Fruit fly (Drosophila melanogaster) whole organism, embryonic: ENCODE results near the gene CG4004.

Experiments
- Ada2b ChIP-seq: fragments of 200-800 bp; sonication (Bioruptor generic); IDR thresholded peaks from 2 replicates; pipeline ENCODE4 v1.3.6; 2022; ENCODE audit warnings: missing biosample characterization, missing genetic modification characterization
- Atf3 ChIP-seq: fragments of 200-800 bp; sonication (Bioruptor generic); optimal IDR thresholded peaks from 3 replicates; lab custom pipeline; 2016; ENCODE audit warnings: missing biosample characterization, missing genetic modification characterization
- BtbVII ChIP-seq: fragments of 200-800 bp; sonication (Bioruptor generic); optimal IDR thresholded peaks from 3 replicates; lab custom pipeline; 2017; ENCODE audit warnings: missing biosample characterization, mild to moderate bottlenecking, missing genetic modification characterization
- C15 ChIP-seq: fragments of 200-800 bp; sonication (Bioruptor generic); IDR thresholded peaks from 3 replicates; pipeline ENCODE4 v1.3.6; 2022; ENCODE audit warnings: missing biosample characterization, missing genetic modification characterization
- CG11456 ChIP-seq: fragments of 200-800 bp; sonication (Bioruptor generic); IDR thresholded peaks from 3 replicates; pipeline ENCODE4 v1.3.6; 2022; ENCODE audit warnings: missing biosample characterization, missing genetic modification characterization
- CG15479 ChIP-seq: fragments of 200-800 bp; sonication (Bioruptor generic); optimal IDR thresholded peaks from 3 replicates; lab custom pipeline; 2019; ENCODE audit warnings: missing biosample characterization, mild to moderate bottlenecking, missing genetic modification characterization, moderate library complexity
- CG17186 ChIP-seq: fragments of 200-800 bp; sonication (Bioruptor generic); optimal IDR thresholded peaks from 3 replicates; lab custom pipeline; 2017; ENCODE audit warnings: missing biosample characterization, missing genetic modification reagents, missing genetic modification characterization
- CG18011 ChIP-seq: fragments of 200-800 bp; sonication (Bioruptor generic); optimal IDR thresholded peaks from 2 replicates; lab custom pipeline; 2017; ENCODE audit warnings: missing biosample characterization, missing genetic modification characterization, mild to moderate bottlenecking, moderate library complexity, missing genotype
- CG18764 ChIP-seq: fragments of 200-800 bp; sonication (Bioruptor generic); optimal IDR thresholded peaks from 3 replicates; lab custom pipeline; 2016; ENCODE audit warnings: missing biosample characterization, missing genetic modification characterization
- CG2120 ChIP-seq: fragments of 200-800 bp; sonication (Bioruptor generic); optimal IDR thresholded peaks from 3 replicates; lab custom pipeline; 2016; ENCODE audit warnings: missing biosample characterization, missing genetic modification characterization
- CG2875 ChIP-seq: fragments of 200-800 bp; sonication (Bioruptor generic); optimal IDR thresholded peaks from 2 replicates; lab custom pipeline; 2017; ENCODE audit warnings: missing biosample characterization, mild to moderate bottlenecking, missing genetic modification characterization, missing genetic modification reagents
- CG33557 ChIP-seq: fragments of 200-800 bp; sonication (Bioruptor generic); optimal IDR thresholded peaks from 2 replicates; lab custom pipeline; 2019; ENCODE audit warnings: missing biosample characterization, mild to moderate bottlenecking, missing genetic modification characterization, moderate library complexity
- CG5180 ChIP-seq: fragments of 200-800 bp; sonication (Bioruptor generic); optimal IDR thresholded peaks from 3 replicates; lab custom pipeline; 2017; ENCODE audit warnings: missing biosample characterization, missing genetic modification characterization, mild to moderate bottlenecking, moderate library complexity, missing genetic modification reagents
- CG7786 ChIP-seq: fragments of 200-800 bp; sonication (Bioruptor generic); optimal IDR thresholded peaks from 2 replicates; lab custom pipeline; 2016; ENCODE audit warnings: missing biosample characterization, missing genetic modification characterization
- CG7963 ChIP-seq: fragments of 200-800 bp; sonication (Bioruptor generic); IDR thresholded peaks from 3 replicates; pipeline ENCODE4 v1.3.6; 2022; ENCODE audit warnings: missing biosample characterization, missing genetic modification characterization; ENCODE audit not compliant: partially characterized antibody
- CG8290 ChIP-seq, 3 experiments: fragments of 200-800 bp; sonication (Bioruptor generic); optimal IDR thresholded peaks; 2 replicates each; lab custom pipeline; 2016 to 2019; ENCODE audit warnings: missing biosample characterization in 3 of 3, missing genetic modification characterization in 3 of 3, mild to moderate bottlenecking in 2 of 3, moderate library complexity in 1 of 3
- CG8388 ChIP-seq: fragments of 200-800 bp; sonication (Bioruptor generic); optimal IDR thresholded peaks from 2 replicates; lab custom pipeline; 2019; ENCODE audit warnings: missing biosample characterization, mild to moderate bottlenecking, missing genetic modification characterization, moderate library complexity
- CG9876 ChIP-seq: fragments of 200-800 bp; sonication (Bioruptor generic); optimal IDR thresholded peaks from 2 replicates; lab custom pipeline; 2016; ENCODE audit warnings: missing biosample characterization, missing genetic modification characterization
- CTCF ChIP-seq: fragments of 200-800 bp; sonication (Bioruptor generic); optimal IDR thresholded peaks from 2 replicates; lab custom pipeline; 2017; ENCODE audit warnings: missing biosample characterization, mild to moderate bottlenecking, missing genetic modification characterization, moderate library complexity
- Camta ChIP-seq: fragments of 200-800 bp; sonication (Bioruptor generic); optimal IDR thresholded peaks from 2 replicates; lab custom pipeline; 2016; ENCODE audit warnings: missing biosample characterization, missing genetic modification characterization
- Doc2 ChIP-seq: fragments of 200-800 bp; sonication (Bioruptor generic); IDR thresholded peaks from 2 replicates; pipeline ENCODE4 v1.3.6; 2022; ENCODE audit warnings: missing biosample characterization, missing genetic modification characterization
- Fer2 ChIP-seq: fragments of 200-800 bp; sonication (Bioruptor generic); optimal IDR thresholded peaks from 2 replicates; lab custom pipeline; 2018; ENCODE audit warnings: missing biosample characterization, mild to moderate bottlenecking, missing genetic modification characterization, moderate library complexity
- Gug ChIP-seq: fragments of 200-800 bp; sonication (Bioruptor generic); IDR thresholded peaks from 4 replicates; pipeline ENCODE4 v1.3.6; 2022; ENCODE audit warnings: missing biosample characterization, missing genetic modification characterization
- H15 ChIP-seq: fragments of 200-800 bp; sonication (Bioruptor generic); IDR thresholded peaks from 3 replicates; pipeline ENCODE4 v1.3.6; 2022; ENCODE audit warnings: missing biosample characterization, missing genetic modification characterization
- Hr3 ChIP-seq: fragments of 200-800 bp; sonication (Bioruptor generic); optimal IDR thresholded peaks from 3 replicates; lab custom pipeline; 2016; ENCODE audit warnings: missing biosample characterization, missing genetic modification characterization
- Hsf ChIP-seq: fragments of 200-800 bp; sonication (Bioruptor generic); optimal IDR thresholded peaks from 3 replicates; lab custom pipeline; 2016; ENCODE audit warnings: missing biosample characterization, missing genetic modification characterization
- Max ChIP-seq: fragments of 200-800 bp; sonication (Bioruptor generic); optimal IDR thresholded peaks from 2 replicates; lab custom pipeline; 2016; ENCODE audit warnings: missing biosample characterization, mild to moderate bottlenecking, missing genetic modification characterization
- Med ChIP-seq: fragments of 200-800 bp; sonication (Bioruptor generic); peaks from one replicate; lab custom pipeline; 2016; ENCODE audit warnings: missing biosample characterization, missing genetic modification characterization, mild to moderate bottlenecking, inconsistent platforms, moderate library complexity
- Mes4 ChIP-seq: fragments of 200-800 bp; sonication (Bioruptor generic); optimal IDR thresholded peaks from 2 replicates; lab custom pipeline; 2016; ENCODE audit warnings: missing biosample characterization, missing genetic modification characterization
- Myb ChIP-seq: fragments of 200-800 bp; sonication (Bioruptor generic); optimal IDR thresholded peaks from 2 replicates; lab custom pipeline; 2016; ENCODE audit warnings: missing biosample characterization, missing genetic modification characterization
- cg ChIP-seq: fragments of 200-800 bp; sonication (Bioruptor generic); optimal IDR thresholded peaks from 3 replicates; lab custom pipeline; 2019; ENCODE audit warnings: missing biosample characterization, mild to moderate bottlenecking, missing genetic modification characterization, moderate library complexity
- croc ChIP-seq: fragments of 200-800 bp; sonication (Bioruptor generic); conservative IDR thresholded peaks from 3 replicates; pipeline ENCODE4 v1.3.6; 2022; ENCODE audit warnings: missing biosample characterization, missing genetic modification characterization
- cwo ChIP-seq: fragments of 200-800 bp; sonication (Bioruptor generic); optimal IDR thresholded peaks from 3 replicates; lab custom pipeline; 2017; ENCODE audit warnings: missing biosample characterization, missing genetic modification characterization, mild to moderate bottlenecking, moderate library complexity, missing genetic modification reagents
- dmrt11E ChIP-seq: fragments of 200-800 bp; sonication (Bioruptor generic); optimal IDR thresholded peaks from 3 replicates; lab custom pipeline; 2018; ENCODE audit warnings: missing biosample characterization, mild to moderate bottlenecking, missing genetic modification characterization, moderate library complexity
- dysf ChIP-seq: fragments of 200-800 bp; sonication (Bioruptor generic); IDR thresholded peaks from 3 replicates; pipeline ENCODE4 v1.3.6; 2022; ENCODE audit warnings: missing biosample characterization, missing genetic modification characterization
- en ChIP-seq: fragments of 200-800 bp; sonication (Bioruptor generic); optimal IDR thresholded peaks from 2 replicates; lab custom pipeline; 2016; ENCODE audit warnings: missing biosample characterization, missing genetic modification characterization
- exex ChIP-seq: fragments of 200-800 bp; sonication (Bioruptor generic); optimal IDR thresholded peaks from 4 replicates; lab custom pipeline; 2018; ENCODE audit warnings: missing biosample characterization, mild to moderate bottlenecking, missing genetic modification characterization, moderate library complexity
- fd3F ChIP-seq: fragments of 200-800 bp; sonication (Bioruptor generic); optimal IDR thresholded peaks from 2 replicates; lab custom pipeline; 2018; ENCODE audit warnings: missing biosample characterization, mild to moderate bottlenecking, missing genetic modification characterization, moderate library complexity
- ham ChIP-seq: fragments of 200-800 bp; sonication (Bioruptor generic); IDR thresholded peaks from 2 replicates; pipeline ENCODE4 v1.3.6; 2022; ENCODE audit warnings: missing biosample characterization, missing genetic modification characterization
- her ChIP-seq: fragments of 200-800 bp; sonication (Bioruptor generic); optimal IDR thresholded peaks from 2 replicates; lab custom pipeline; 2016; ENCODE audit warnings: missing biosample characterization, missing genetic modification characterization
- jigr1 ChIP-seq: fragments of 200-800 bp; sonication (Bioruptor generic); IDR thresholded peaks from 3 replicates; pipeline ENCODE4 v1.3.6; 2022; ENCODE audit warnings: missing biosample characterization, missing genetic modification characterization
- lab ChIP-seq: fragments of 200-800 bp; sonication (Bioruptor generic); optimal IDR thresholded peaks from 3 replicates; lab custom pipeline; 2017; ENCODE audit warnings: missing biosample characterization, missing genetic modification characterization, mild to moderate bottlenecking, moderate library complexity, missing genetic modification reagents
- pnt ChIP-seq: fragments of 200-800 bp; sonication (Bioruptor generic); optimal IDR thresholded peaks from 3 replicates; lab custom pipeline; 2016; ENCODE audit warnings: missing biosample characterization, missing genetic modification characterization
- rib ChIP-seq: fragments of 200-800 bp; sonication (Bioruptor generic); IDR thresholded peaks from 2 replicates; pipeline ENCODE4 v1.3.6; 2022; ENCODE audit warnings: missing biosample characterization, missing genetic modification characterization
- salm ChIP-seq: fragments of 200-800 bp; sonication (Bioruptor generic); optimal IDR thresholded peaks from 2 replicates; lab custom pipeline; 2018; ENCODE audit warnings: missing biosample characterization, mild to moderate bottlenecking, missing genetic modification characterization
- slbo ChIP-seq: fragments of 200-800 bp; sonication (Bioruptor generic); IDR thresholded peaks from 2 replicates; pipeline ENCODE4 v1.3.6; 2022; ENCODE audit warnings: missing biosample characterization, missing genetic modification characterization
- slou ChIP-seq: fragments of 200-800 bp; sonication (Bioruptor generic); optimal IDR thresholded peaks from 3 replicates; lab custom pipeline; 2016; ENCODE audit warnings: missing biosample characterization, missing genetic modification characterization
- slp2 ChIP-seq: fragments of 200-800 bp; sonication (Bioruptor generic); optimal IDR thresholded peaks from 2 replicates; lab custom pipeline; 2016; ENCODE audit warnings: missing biosample characterization, missing genetic modification characterization
- so ChIP-seq: fragments of 200-800 bp; sonication (Bioruptor generic); IDR thresholded peaks from 3 replicates; pipeline ENCODE4 v1.3.6; 2022; ENCODE audit warnings: missing biosample characterization, missing genetic modification characterization
- sob ChIP-seq: fragments of 200-800 bp; sonication (Bioruptor generic); IDR thresholded peaks from 2 replicates; pipeline ENCODE4 v1.3.6; 2022; ENCODE audit warnings: missing biosample characterization, missing genetic modification characterization
- tup ChIP-seq: fragments of 200-800 bp; sonication (Bioruptor generic); optimal IDR thresholded peaks from 2 replicates; lab custom pipeline; 2016; ENCODE audit warnings: missing biosample characterization, mild to moderate bottlenecking, missing genetic modification characterization, moderate library complexity
- yki ChIP-seq: fragments of >200 bp; optimal IDR thresholded peaks from 3 replicates; lab custom pipeline; 2018

Gene CG4004

dm6 chrX:12760466-12761133, 16.6 kb downstream of the CG4004 start, which contains the start of gene Paics (continued):
- TF ChIP-seq Hsf (GFP tag; lab: Kevin White, UChicago) (no peak), fd3F (GFP tag; lab: Kevin White, UChicago) (no peak), CG11456 (no peak), slp2 (no peak), croc (no peak), sob (GFP tag; lab: Robert Waterston, UW) (no peak), CTCF (GFP tag; lab: Kevin White, UChicago) (no peak), jigr1 (GFP tag; lab: Robert Waterston, UW) (no peak), Doc2 (GFP tag; lab: Robert Waterston, UW) (no peak), CG2120 (GFP tag; lab: Kevin White, UChicago) (peak; percentile 13), lab (GFP tag; lab: Kevin White, UChicago) (no peak), cg (GFP tag; lab: Kevin White, UChicago) (peak; percentile 76), CG8388 (GFP tag; lab: Kevin White, UChicago) (no peak), CG18011 (GFP tag; lab: Kevin White, UChicago) (no peak), CG15479 (no peak), exex (tag; lab: Kevin White, UChicago) (no peak), cwo (GFP tag; lab: Kevin White, UChicago) (peak; percentile 74), Hr3 (GFP tag; lab: Kevin White, UChicago) (no peak), Fer2 (tag; lab: Kevin White, UChicago) (no peak), CG7963 (GFP tag; lab: Robert Waterston, UW) (no peak), Atf3 (GFP tag; lab: Kevin White, UChicago) (no peak), BtbVII (no peak), Mes4 (no peak), Max (GFP tag; lab: Kevin White, UChicago) (no peak), slou (GFP tag; lab: Kevin White, UChicago) (no peak), Med (GFP tag; lab: Kevin White, UChicago) (peak; percentile 83), CG7786 (GFP tag; lab: Kevin White, UChicago) (no peak), Gug (GFP tag; lab: Robert Waterston, UW) (no peak), H15 (no peak), CG9876 (GFP tag; lab: Kevin White, UChicago) (no peak), ham (no peak), pnt (GFP tag; lab: Kevin White, UChicago) (no peak), C15 (GFP tag; lab: Robert Waterston, UW) (no peak), her (GFP tag; lab: Kevin White, UChicago) (no peak), Ada2b (GFP tag; lab: Robert Waterston, UW) (no peak), slbo (GFP tag; lab: Robert Waterston, UW) (no peak), CG5180 (GFP tag; lab: Kevin White, UChicago) (no peak), CG2875 (no peak), CG18764 (GFP tag; lab: Kevin White, UChicago) (no peak), CG33557 (GFP tag; lab: Kevin White, UChicago) (no peak), tup (GFP tag; lab: Kevin White, UChicago) (no peak), yki (lab: Kevin White, UChicago) (no peak), Camta (GFP tag; lab: Kevin White, UChicago) (no peak), salm (tag; lab: Kevin White, UChicago) (no peak), Myb (GFP tag; lab: Kevin White, UChicago) (no peak), rib (GFP tag; lab: Robert Waterston, UW) (peak; percentile 55; the same call in 1 of the 2 replicates), CG8290 (GFP tag; optimal IDR thresholded peaks at IDR 0.05; lab: Kevin White, UChicago) (no peak), CG8290 (tag; optimal IDR thresholded peaks at IDR 0.05; lab: Kevin White, UChicago) (no peak), so (GFP tag; lab: Robert Waterston, UW) (no peak), dmrt11E (tag; lab: Kevin White, UChicago) (no peak), dysf (GFP tag; lab: Robert Waterston, UW) (peak; percentile 27; the same call in 1 of the 3 replicates), CG17186 (GFP tag; lab: Kevin White, UChicago) (no peak), en (GFP tag; lab: Kevin White, UChicago) (no peak)
